Worm (Caenorhabditis elegans): Measurements from ENCODE around the gene T24A6.20.
"Not testable (repeated sequence)": the region's sequence is repeated elsewhere in the genome, so short reads cannot be mapped to it uniquely, and the experiment has no call there.

The T24A6.20 gene

ce11 chrV:3552740-3553469 lies at the start of gene T24A6.20:
Gene T24A6.20 (plus strand): TSS chrV:3553134.
- TF ChIP-seq ztf-1 (GFP tag; conservative IDR thresholded peaks at IDR 0.05), result no peak
- TF ChIP-seq nhr-129 (tag; optimal IDR thresholded peaks at IDR 0.05), result no peak
- no peak for TF ChIP-seq nhr-12 (tag; optimal IDR thresholded peaks at IDR 0.05)
- no peak for TF ChIP-seq nhr-6 (tag; optimal IDR thresholded peaks at IDR 0.05)
- TF ChIP-seq mbf-1 (tag; optimal IDR thresholded peaks at IDR 0.05), result no peak
- TF ChIP-seq nhr-237 (tag; optimal IDR thresholded peaks at IDR 0.05), result no peak
- TF ChIP-seq aly-2 (tag; optimal IDR thresholded peaks at IDR 0.05), result no peak
- no peak for TF ChIP-seq lin-11 (tag; optimal IDR thresholded peaks at IDR 0.05)
- no peak for TF ChIP-seq dmd-4 (tag; optimal IDR thresholded peaks at IDR 0.05)
- no peak for TF ChIP-seq gmeb-1 (tag; optimal IDR thresholded peaks at IDR 0.05)
- TF ChIP-seq lin-39 (tag; optimal IDR thresholded peaks at IDR 0.05), result no peak
- TF ChIP-seq alr-1 (tag; optimal IDR thresholded peaks at IDR 0.05), result no peak

- TF ChIP-seq ztf-4 (tag; optimal IDR thresholded peaks at IDR 0.05) (no peak), sma-3 (GFP tag; optimal IDR thresholded peaks at IDR 0.05) (peak; percentile 25), nhr-11 (tag; optimal IDR thresholded peaks at IDR 0.05) (no peak), crh-2 (tag; optimal IDR thresholded peaks at IDR 0.05) (peak; percentile 64), nhr-129 (tag; optimal IDR thresholded peaks at IDR 0.05) (no peak), unc-62 (GFP tag; optimal IDR thresholded peaks at IDR 0.05) (no peak), nhr-6 (tag; optimal IDR thresholded peaks at IDR 0.05) (no peak), gmeb-1 (tag; optimal IDR thresholded peaks at IDR 0.05) (peak; percentile 20), alr-1 (tag; optimal IDR thresholded peaks at IDR 0.05) (no peak), blmp-1 (tag; optimal IDR thresholded peaks at IDR 0.05; ENCODE audit: insufficient read depth) (peak; percentile 70), nhr-77 (tag; optimal IDR thresholded peaks at IDR 0.05) (no peak), lin-13 (GFP tag; optimal IDR thresholded peaks at IDR 0.05) (no peak), sem-4 (tag; optimal IDR thresholded peaks at IDR 0.05) (no peak), fos-1 (tag; optimal IDR thresholded peaks at IDR 0.05) (peak; percentile 77), sma-9 (GFP tag; optimal IDR thresholded peaks at IDR 0.05) (peak; percentile 79), sma-9 (tag; optimal IDR thresholded peaks at IDR 0.05) (no peak), mab-5 (tag; optimal IDR thresholded peaks at IDR 0.05) (no peak), R02D3.7 (tag; optimal IDR thresholded peaks at IDR 0.05) (no peak), egl-27 (tag; optimal IDR thresholded peaks at IDR 0.05) (no peak)
Measured at ce11 chrV:3505745-3506144, 47.2 kb upstream of the T24A6.20 start.

DNA sequence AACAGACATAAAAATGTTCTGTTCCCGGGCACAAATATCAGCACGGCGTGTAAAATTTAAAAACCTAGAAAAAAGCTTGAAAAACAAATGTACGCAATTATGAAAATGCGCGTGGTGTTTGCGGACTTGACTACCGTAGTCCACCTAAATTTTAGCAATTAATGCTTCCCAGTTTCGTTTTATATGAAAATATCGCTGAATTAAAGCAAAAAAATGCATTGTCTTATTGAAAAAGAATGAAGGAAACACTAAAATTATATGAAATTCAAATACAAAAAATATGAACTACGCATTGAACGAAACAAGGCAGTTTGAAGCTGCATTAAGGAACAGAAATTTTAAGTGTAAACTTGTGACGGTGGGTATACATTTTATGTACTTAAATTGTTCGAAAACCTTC lies 46.7 kb upstream of the T24A6.20 start, which contains the start of gene ugt-64:
TSS of gene ugt-64 (minus strand) at position 101 of the 400 bp plus-strand sequence.
- not testable (repeated sequence) for TF ChIP-seq unc-62 (GFP tag; optimal IDR thresholded peaks at IDR 0.05); unc-55 (GFP tag; optimal IDR thresholded peaks at IDR 0.05); egl-27 (tag; optimal IDR thresholded peaks at IDR 0.05)

DNA sequence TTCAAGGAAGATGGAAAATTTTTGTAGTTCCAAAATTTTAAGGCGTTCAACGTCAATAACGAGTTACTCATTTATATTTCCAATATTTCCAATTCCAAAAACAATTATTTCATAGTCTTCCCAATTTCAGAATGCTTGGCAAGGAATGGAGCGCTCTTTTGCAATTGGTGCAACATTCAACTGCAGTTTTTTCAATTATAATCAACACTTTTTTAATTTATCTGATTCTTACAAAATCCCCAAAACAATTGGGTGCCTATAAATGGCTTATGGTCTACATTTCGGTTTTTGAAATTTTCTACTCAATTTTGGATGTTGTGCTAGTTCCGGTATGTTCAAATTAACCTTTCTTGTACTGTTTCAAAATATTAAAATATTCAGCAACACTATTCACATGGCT lies 45.2 kb upstream of the T24A6.20 start, which contains the start of gene str-225:
TSS of gene str-225 (plus strand) at position 132 of the 400 bp plus-strand sequence.
- TF ChIP-seq ama-1 (optimal IDR thresholded peaks at IDR 0.05), result no peak
- no peak for TF ChIP-seq unc-39 (tag; optimal IDR thresholded peaks at IDR 0.05)
- TF ChIP-seq skn-1 (tag; optimal IDR thresholded peaks at IDR 0.05), result no peak
- TF ChIP-seq Y55F3AM.14 (GFP tag; optimal IDR thresholded peaks at IDR 0.05), result no peak
- TF ChIP-seq mbf-1 (tag; optimal IDR thresholded peaks at IDR 0.05), result no peak
- no peak for TF ChIP-seq ZK546.5 (tag; optimal IDR thresholded peaks at IDR 0.05)
- no peak for TF ChIP-seq snpc-4 (tag; optimal IDR thresholded peaks at IDR 0.05)
- no peak for TF ChIP-seq ztf-1 (GFP tag; conservative IDR thresholded peaks at IDR 0.05)
- TF ChIP-seq unc-62 (GFP tag; optimal IDR thresholded peaks at IDR 0.05), result no peak
- no peak for TF ChIP-seq nhr-23 (tag; optimal IDR thresholded peaks at IDR 0.05)
- TF ChIP-seq mab-5 (tag; optimal IDR thresholded peaks at IDR 0.05), result no peak
- TF ChIP-seq nhr-11 (tag; optimal IDR thresholded peaks at IDR 0.05), result no peak
- no peak for TF ChIP-seq blmp-1 (tag; optimal IDR thresholded peaks at IDR 0.05; ENCODE audit: insufficient read depth)
- TF ChIP-seq crh-2 (tag; optimal IDR thresholded peaks at IDR 0.05), result no peak
- no peak for TF ChIP-seq lin-39 (tag; optimal IDR thresholded peaks at IDR 0.05)
- TF ChIP-seq nhr-6 (tag; optimal IDR thresholded peaks at IDR 0.05), result no peak
- no peak for TF ChIP-seq ceh-82 (tag; optimal IDR thresholded peaks at IDR 0.05)
- TF ChIP-seq alr-1 (tag; optimal IDR thresholded peaks at IDR 0.05), result no peak
- TF ChIP-seq elt-1 (tag; optimal IDR thresholded peaks at IDR 0.05), result no peak
- TF ChIP-seq nhr-10 (tag; optimal IDR thresholded peaks at IDR 0.05), result no peak
